Worm (Caenorhabditis elegans): ENCODE measurements around the gene pitr-2.
A peak's percentile ranks its signal among the peaks of the same experiment; 100 is the strongest.

Gene pitr-2

DNA sequence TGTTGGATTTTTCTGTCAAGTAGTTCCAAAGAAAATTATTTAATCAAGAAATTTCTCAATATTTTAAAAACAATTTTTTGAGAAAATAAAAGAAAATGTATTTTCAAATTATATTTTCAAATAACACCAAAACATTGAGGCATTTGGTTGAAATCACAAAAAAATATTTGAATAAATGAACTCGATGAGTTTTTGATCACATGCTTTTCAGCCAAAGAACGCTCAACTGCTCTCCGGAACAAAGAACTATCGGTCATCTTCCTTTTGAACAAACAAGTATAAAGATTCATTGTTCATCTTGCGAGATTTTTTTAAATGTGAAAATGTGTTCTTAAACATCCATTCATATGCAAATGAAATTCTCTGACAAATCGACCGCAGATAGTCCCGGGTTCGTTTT lies 42.5 kb downstream of the pitr-2 start:
- TF ChIP-seq lin-14 (GFP tag; optimal IDR thresholded peaks at IDR 0.05): no peak
- no peak for TF ChIP-seq ama-1 (optimal IDR thresholded peaks at IDR 0.05)
- TF ChIP-seq lir-3 (tag; optimal IDR thresholded peaks at IDR 0.05; ENCODE audit: poor library complexity): no peak
- TF ChIP-seq skn-1 (tag; optimal IDR thresholded peaks at IDR 0.05): peak; percentile 20
- TF ChIP-seq aha-1 (tag; optimal IDR thresholded peaks at IDR 0.05): no peak
- no peak for TF ChIP-seq sox-4 (tag; optimal IDR thresholded peaks at IDR 0.05)
- TF ChIP-seq nhr-19 (GFP tag; conservative IDR thresholded peaks at IDR 0.05): peak; percentile 80
- TF ChIP-seq lin-35 (GFP tag; optimal IDR thresholded peaks at IDR 0.05): peak in 1 of 2 experiments; percentile 14

DNA sequence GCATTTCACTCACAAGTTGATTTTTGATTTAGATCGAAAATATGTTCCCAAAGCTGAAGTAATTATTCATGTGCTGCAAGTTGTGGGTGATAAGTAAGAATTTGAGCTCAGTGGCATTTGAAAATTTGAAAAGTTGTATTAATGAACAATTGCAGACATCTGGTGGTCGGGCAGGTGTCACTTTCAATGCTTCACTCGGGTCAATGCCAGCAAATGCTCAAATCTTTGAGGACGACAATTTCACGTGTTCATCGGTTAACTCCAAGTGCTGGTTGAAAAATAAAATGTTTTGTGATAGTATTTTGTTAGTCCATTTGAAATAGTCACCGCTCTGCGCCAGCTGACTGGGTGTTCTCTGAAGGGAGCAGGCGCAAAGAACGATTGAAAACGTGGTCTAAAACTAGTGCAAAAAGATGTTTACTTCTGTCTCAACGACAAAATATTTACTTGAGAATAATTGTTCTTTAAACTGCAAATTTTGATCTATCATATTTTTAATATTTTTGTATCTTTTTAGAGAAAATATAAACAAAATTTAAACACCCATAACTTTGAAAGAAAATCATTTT lies 43.4 kb downstream of the pitr-2 start:
- TF ChIP-seq lir-3 (tag; optimal IDR thresholded peaks at IDR 0.05; ENCODE audit: poor library complexity) (peak; percentile 59), efl-1 (optimal IDR thresholded peaks at IDR 0.05) (peak in 1 of 2 experiments; percentile 18), efl-1 (GFP tag; optimal IDR thresholded peaks at IDR 0.05 in 1 of 2) (peak in 1 of 2 experiments; percentile 93), C34B4.2 (tag; optimal IDR thresholded peaks at IDR 0.05) (no peak), tbx-2 (tag; optimal IDR thresholded peaks at IDR 0.05) (peak; percentile 77), elt-2 (tag; optimal IDR thresholded peaks at IDR 0.05) (peak; percentile 82), nhr-71 (tag; optimal IDR thresholded peaks at IDR 0.05) (peak; percentile 93), nhr-12 (tag; optimal IDR thresholded peaks at IDR 0.05) (no peak), nhr-85 (tag) (peak; percentile 95), nhr-237 (tag; optimal IDR thresholded peaks at IDR 0.05) (no peak), mdl-1 (tag; optimal IDR thresholded peaks at IDR 0.05) (peak in 1 of 2 experiments; percentile 95), alr-1 (tag; optimal IDR thresholded peaks at IDR 0.05; ENCODE audit: borderline replicate concordance) (no peak), nhr-76 (tag; optimal IDR thresholded peaks at IDR 0.05) (no peak), ztf-11 (tag; optimal IDR thresholded peaks at IDR 0.05) (peak in 1 of 2 experiments; percentile 10), ceh-88 (GFP tag; IDR thresholded peaks at IDR 0.05) (peak; percentile 50; the same call in 1 of the 2 replicates), ets-5 (GFP tag; IDR thresholded peaks at IDR 0.05) (no peak), aha-1 (tag; optimal IDR thresholded peaks at IDR 0.05) (no peak), blmp-1 (tag; optimal IDR thresholded peaks at IDR 0.05) (no peak), efl-3 (GFP tag; optimal IDR thresholded peaks at IDR 0.05) (no peak), dpl-1 (GFP tag; optimal IDR thresholded peaks at IDR 0.05) (peak in 2 of 3 experiments; percentile 17 to 31), unc-98 (GFP tag; IDR thresholded peaks at IDR 0.05) (no peak), ceh-90 (tag; optimal IDR thresholded peaks at IDR 0.05) (no peak), nhr-28 (tag; optimal IDR thresholded peaks at IDR 0.05) (no peak), skn-1 (tag; optimal IDR thresholded peaks at IDR 0.05) (peak; percentile 56), elt-3 (tag; optimal IDR thresholded peaks at IDR 0.05) (peak in 2 of 6 experiments; percentile 40 to 44), mab-9 (GFP tag; IDR thresholded peaks at IDR 0.05) (no peak), mef-2 (tag; optimal IDR thresholded peaks at IDR 0.05) (peak; percentile 11), lin-14 (GFP tag; optimal IDR thresholded peaks at IDR 0.05) (peak; percentile 89), irx-1 (tag; optimal IDR thresholded peaks at IDR 0.05) (peak; percentile 75), egl-13 (tag; optimal IDR thresholded peaks at IDR 0.05) (peak; percentile 29), sox-4 (tag; optimal IDR thresholded peaks at IDR 0.05) (no peak), sup-37 (GFP tag; optimal IDR thresholded peaks at IDR 0.05) (peak; percentile 33), grh-1 (GFP tag; IDR thresholded peaks at IDR 0.05) (peak; percentile 52), xbp-1 (tag; optimal IDR thresholded peaks at IDR 0.05) (peak; percentile 66), hlh-4 (tag; optimal IDR thresholded peaks at IDR 0.05) (no peak), lsy-2 (tag; optimal IDR thresholded peaks at IDR 0.05) (peak; percentile 59 to 64), lin-39 (tag; optimal IDR thresholded peaks at IDR 0.05) (peak; percentile 35), isw-1 (GFP tag; IDR thresholded peaks at IDR 0.05) (no peak), hpl-2 (GFP tag; optimal IDR thresholded peaks at IDR 0.05) (no peak), ceh-63 (GFP tag; optimal IDR thresholded peaks at IDR 0.05) (no peak), ama-1 (optimal IDR thresholded peaks at IDR 0.05) (peak; percentile 26), nhr-77 (tag; optimal IDR thresholded peaks at IDR 0.05) (no peak), fkh-10 (GFP tag; optimal IDR thresholded peaks at IDR 0.05) (no peak), sptf-1 (tag; optimal IDR thresholded peaks at IDR 0.05) (no peak), pax-3 (tag; optimal IDR thresholded peaks at IDR 0.05) (peak; percentile 28), fos-1 (tag; optimal IDR thresholded peaks at IDR 0.05) (no peak), lin-35 (GFP tag; optimal IDR thresholded peaks at IDR 0.05) (peak; percentile 52 to 83), swsn-7 (tag; optimal IDR thresholded peaks at IDR 0.05) (peak; percentile 62)
